Worm (Caenorhabditis elegans) whole organism, late embryonic: Measurements from ENCODE around the gene srp-6.

Source experiments
- C08G9.2 ChIP-seq: sonication (generic microtip); optimal IDR thresholded peaks from 2 replicates; lab custom pipeline; 2016; ENCODE audit warnings: mild to moderate bottlenecking, missing genetic modification characterization, moderate library complexity, missing compliant biosample characterization
- F13H6.1 ChIP-seq: sonication (generic microtip); optimal IDR thresholded peaks from 2 replicates; lab custom pipeline; 2016; ENCODE audit warnings: missing genetic modification characterization, missing compliant biosample characterization
- K09A11.1 ChIP-seq: sonication (generic microtip); optimal IDR thresholded peaks from 2 replicates; lab custom pipeline; 2017; ENCODE audit warnings: antibody characterized with exemption, mild to moderate bottlenecking, missing genetic modification characterization, missing compliant biosample characterization; ENCODE audit not compliant: insufficient read depth
- ceh-34 ChIP-seq: sonication (generic microtip); optimal IDR thresholded peaks from 2 replicates; lab custom pipeline; 2016; ENCODE audit warnings: mild to moderate bottlenecking, missing genetic modification characterization, missing compliant biosample characterization
- elt-2 ChIP-seq: sonication (generic microtip); optimal IDR thresholded peaks from 2 replicates; lab custom pipeline; 2016; ENCODE audit warnings: missing genetic modification reagents, missing genetic modification characterization, missing compliant biosample characterization
- fax-1 ChIP-seq: sonication (generic microtip); optimal IDR thresholded peaks from 2 replicates; lab custom pipeline; 2016; ENCODE audit warnings: missing genotype, missing genetic modification characterization, missing compliant biosample characterization
- fkh-6 ChIP-seq: sonication (generic microtip); optimal IDR thresholded peaks from 2 replicates; lab custom pipeline; 2016; ENCODE audit warnings: missing genetic modification characterization, missing compliant biosample characterization
- hlh-30 ChIP-seq: sonication (generic microtip); optimal IDR thresholded peaks from 2 replicates; lab custom pipeline; 2017; ENCODE audit warnings: antibody characterized with exemption, missing genetic modification characterization, missing compliant biosample characterization; ENCODE audit not compliant: insufficient read depth
- hlh-6 ChIP-seq: sonication (generic microtip); optimal IDR thresholded peaks from 2 replicates; lab custom pipeline; 2016; ENCODE audit warnings: missing genotype, missing genetic modification characterization, missing compliant biosample characterization
- pha-2 ChIP-seq: sonication (generic microtip); optimal IDR thresholded peaks from 2 replicates; lab custom pipeline; 2017; ENCODE audit warnings: mild to moderate bottlenecking, missing genetic modification characterization, missing compliant biosample characterization
- pqm-1 ChIP-seq: sonication (generic microtip); optimal IDR thresholded peaks from 2 replicates; lab custom pipeline; 2016; ENCODE audit warnings: missing genetic modification characterization, missing compliant biosample characterization
- rnt-1 ChIP-seq: sonication (generic microtip); optimal IDR thresholded peaks from 2 replicates; lab custom pipeline; 2016; ENCODE audit warnings: missing genetic modification characterization, missing compliant biosample characterization
- sox-4 ChIP-seq: sonication (generic microtip); optimal IDR thresholded peaks from 2 replicates; lab custom pipeline; 2017; ENCODE audit warnings: mild to moderate bottlenecking, missing genetic modification characterization, inconsistent platforms, missing compliant biosample characterization
- tbx-7 ChIP-seq: sonication (generic microtip); optimal IDR thresholded peaks from 2 replicates; lab custom pipeline; 2016; ENCODE audit warnings: missing genotype, missing genetic modification characterization, missing compliant biosample characterization

- TF ChIP-seq C08G9.2 (tag; lab: Kevin White, UChicago) (no peak), fax-1 (no peak), sox-4 (no peak), pqm-1 (tag; lab: Kevin White, UChicago) (no peak), hlh-30 (tag; lab: Kevin White, UChicago) (no peak), ceh-34 (tag; lab: Kevin White, UChicago) (no peak), F13H6.1 (tag; lab: Kevin White, UChicago) (no peak), tbx-7 (no peak), hlh-6 (tag; lab: Kevin White, UChicago) (no peak), rnt-1 (tag; lab: Kevin White, UChicago) (no peak), pha-2 (no peak), elt-2 (no peak), K09A11.1 (tag; lab: Kevin White, UChicago) (no peak), fkh-6 (no peak)
Measured at ce11 chrV:7374090-7374489, 11.8 kb downstream of the srp-6 start, which contains the start of gene srx-56.
